Fruit fly (Drosophila melanogaster) whole organism, embryonic: ENCODE results near the gene CG11342.

Experiments used
- Ada2b ChIP-seq: fragments of 200-800 bp; sonication (Bioruptor generic); IDR thresholded peaks from 2 replicates; pipeline ENCODE4 v1.3.6; 2022; ENCODE audit warnings: missing biosample characterization, missing genetic modification characterization
- Adf1 ChIP-seq: fragments of 200-800 bp; sonication (Bioruptor generic); IDR thresholded peaks from 2 replicates; pipeline ENCODE4 v1.3.6; 2022; ENCODE audit warnings: missing biosample characterization, missing genetic modification characterization
- CG10147 ChIP-seq: fragments of 200-800 bp; sonication (Bioruptor generic); optimal IDR thresholded peaks from 2 replicates; lab custom pipeline; 2019; ENCODE audit warnings: missing biosample characterization, mild to moderate bottlenecking, missing genetic modification characterization, moderate library complexity
- CG10267 ChIP-seq: fragments of 200-800 bp; sonication (Bioruptor generic); optimal IDR thresholded peaks from 2 replicates; lab custom pipeline; 2018; ENCODE audit warnings: missing biosample characterization, mild to moderate bottlenecking, missing genetic modification characterization, moderate library complexity
- CG11093 ChIP-seq: fragments of 200-800 bp; sonication (Bioruptor generic); IDR thresholded peaks from 3 replicates; pipeline ENCODE4 v1.3.6; 2022; ENCODE audit warnings: missing biosample characterization, missing genetic modification characterization
- CG12104 ChIP-seq: fragments of 200-800 bp; sonication (Bioruptor generic); optimal IDR thresholded peaks from 3 replicates; lab custom pipeline; 2016; ENCODE audit warnings: missing biosample characterization, missing genetic modification characterization
- CG12219 ChIP-seq: fragments of 200-800 bp; sonication (Bioruptor generic); optimal IDR thresholded peaks from 3 replicates; lab custom pipeline; 2018; ENCODE audit warnings: missing biosample characterization, mild to moderate bottlenecking, missing genetic modification characterization
- CG15269 ChIP-seq: fragments of 200-800 bp; sonication (Bioruptor generic); optimal IDR thresholded peaks from 2 replicates; lab custom pipeline; 2018; ENCODE audit warnings: missing biosample characterization, mild to moderate bottlenecking, missing genetic modification characterization, moderate library complexity
- CG15479 ChIP-seq: fragments of 200-800 bp; sonication (Bioruptor generic); optimal IDR thresholded peaks from 3 replicates; lab custom pipeline; 2019; ENCODE audit warnings: missing biosample characterization, mild to moderate bottlenecking, missing genetic modification characterization, moderate library complexity
- CG1603 ChIP-seq: fragments of 200-800 bp; sonication (Bioruptor generic); optimal IDR thresholded peaks from 2 replicates; lab custom pipeline; 2019; ENCODE audit warnings: missing biosample characterization, mild to moderate bottlenecking, missing genetic modification characterization, moderate library complexity
- CG16779 ChIP-seq: fragments of 200-800 bp; sonication (Bioruptor generic); IDR thresholded peaks from 2 replicates; pipeline ENCODE4 v1.3.6; 2022; ENCODE audit warnings: missing biosample characterization, missing genetic modification characterization
- CG16863 ChIP-seq: fragments of 200-800 bp; sonication (Bioruptor generic); optimal IDR thresholded peaks from 3 replicates; lab custom pipeline; 2016; ENCODE audit warnings: missing biosample characterization, missing genetic modification characterization
- CG17361 ChIP-seq: fragments of 200-800 bp; sonication (Bioruptor generic); IDR thresholded peaks from 3 replicates; pipeline ENCODE4 v1.3.6; 2022; ENCODE audit warnings: missing biosample characterization, missing genetic modification characterization
- CG17385 ChIP-seq: fragments of 200-800 bp; sonication (Bioruptor generic); optimal IDR thresholded peaks from 3 replicates; lab custom pipeline; 2018; ENCODE audit warnings: missing biosample characterization, mild to moderate bottlenecking, missing genetic modification characterization
- CG2875 ChIP-seq: fragments of 200-800 bp; sonication (Bioruptor generic); optimal IDR thresholded peaks from 2 replicates; lab custom pipeline; 2017; ENCODE audit warnings: missing biosample characterization, mild to moderate bottlenecking, missing genetic modification characterization, missing genetic modification reagents
- CG31441 ChIP-seq: fragments of 200-800 bp; sonication (Bioruptor generic); IDR thresholded peaks from 2 replicates; pipeline ENCODE4 v1.3.6; 2022; ENCODE audit warnings: missing biosample characterization, missing genetic modification characterization
- CG3163 ChIP-seq: fragments of 200-800 bp; sonication (Bioruptor generic); optimal IDR thresholded peaks from 3 replicates; lab custom pipeline; 2016; ENCODE audit warnings: missing biosample characterization, missing genetic modification characterization
- CG32767 ChIP-seq: fragments of 200-800 bp; sonication (Bioruptor generic); IDR thresholded peaks from 2 replicates; pipeline ENCODE4 v1.3.6; 2022; ENCODE audit warnings: missing biosample characterization, missing genetic modification characterization
- CG3847 ChIP-seq: fragments of 200-800 bp; sonication (Bioruptor generic); IDR thresholded peaks from 2 replicates; pipeline ENCODE4 v1.3.6; 2022; ENCODE audit warnings: missing biosample characterization, missing genetic modification characterization
- CG6175 ChIP-seq: fragments of 200-800 bp; sonication (Bioruptor generic); IDR thresholded peaks from 3 replicates; pipeline ENCODE4 v1.3.6; 2022; ENCODE audit warnings: missing biosample characterization, missing genetic modification characterization
- CG6254 ChIP-seq: fragments of 200-800 bp; sonication (Bioruptor generic); optimal IDR thresholded peaks from 3 replicates; lab custom pipeline; 2017; ENCODE audit warnings: mild to moderate bottlenecking, missing biosample characterization, missing genetic modification reagents, missing genetic modification characterization
- CG6791 ChIP-seq: fragments of 200-800 bp; sonication (Bioruptor generic); IDR thresholded peaks from 3 replicates; pipeline ENCODE4 v1.3.6; 2022; ENCODE audit warnings: missing biosample characterization, missing genetic modification characterization; ENCODE audit not compliant: partially characterized antibody
- CG6813 ChIP-seq: fragments of 200-800 bp; sonication (Bioruptor generic); optimal IDR thresholded peaks from 2 replicates; lab custom pipeline; 2017; ENCODE audit warnings: missing biosample characterization, missing genetic modification characterization, mild to moderate bottlenecking, moderate library complexity, missing genetic modification reagents
- CG8478 ChIP-seq: fragments of >200 bp; optimal IDR thresholded peaks from 2 replicates; lab custom pipeline; 2018
- CG8765 ChIP-seq: fragments of 200-800 bp; sonication (Bioruptor generic); IDR thresholded peaks from 2 replicates; pipeline ENCODE4 v1.3.6; 2022; ENCODE audit warnings: missing biosample characterization, missing genetic modification characterization
- CG8944 ChIP-seq: fragments of 200-800 bp; sonication (Bioruptor generic); optimal IDR thresholded peaks from 3 replicates; lab custom pipeline; 2016; ENCODE audit warnings: missing biosample characterization, missing genetic modification characterization
- D ChIP-seq, 2 experiments: fragments of 200-800 bp in 1 of 2; fragments of >200 bp in 1 of 2; sonication (Bioruptor generic) in 1 of 2; optimal IDR thresholded peaks; 2 replicates in 1 of 2; 3 replicates in 1 of 2; lab custom pipeline; 2017; ENCODE audit warnings: mild to moderate bottlenecking in 1 of 2, missing biosample characterization in 1 of 2, missing genetic modification characterization in 1 of 2, missing genetic modification reagents in 1 of 2
- Dad ChIP-seq: fragments of 200-800 bp; sonication (Bioruptor generic); optimal IDR thresholded peaks from 3 replicates; lab custom pipeline; 2016; ENCODE audit warnings: missing biosample characterization, missing genetic modification characterization
- Neu2 ChIP-seq: fragments of 200-800 bp; sonication (Bioruptor generic); optimal IDR thresholded peaks from 3 replicates; lab custom pipeline; 2016; ENCODE audit warnings: missing biosample characterization, missing genetic modification characterization, borderline replicate concordance
- Pdp1 ChIP-seq, 2 experiments: fragments of 200-800 bp; sonication (Bioruptor generic); optimal IDR thresholded peaks; 3 replicates each; lab custom pipeline; 2016; ENCODE audit warnings: missing biosample characterization in 2 of 2, missing genetic modification characterization in 2 of 2, mild to moderate bottlenecking in 1 of 2, moderate library complexity in 1 of 2
- Scr ChIP-seq: fragments of 200-800 bp; sonication (Bioruptor generic); IDR thresholded peaks from 2 replicates; pipeline ENCODE4 v1.3.6; 2022; ENCODE audit warnings: missing biosample characterization, missing genetic modification characterization; ENCODE audit not compliant: partially characterized antibody
- Sox100B ChIP-seq: fragments of 200-800 bp; sonication (Bioruptor generic); optimal IDR thresholded peaks from 3 replicates; lab custom pipeline; 2018; ENCODE audit warnings: missing biosample characterization, mild to moderate bottlenecking, missing genetic modification characterization
- Ssrp ChIP-seq: fragments of 200-800 bp; sonication (Bioruptor generic); optimal IDR thresholded peaks from 2 replicates; lab custom pipeline; 2018; ENCODE audit warnings: missing biosample characterization, mild to moderate bottlenecking, missing genetic modification characterization, moderate library complexity
- caup ChIP-seq: fragments of 200-800 bp; sonication (Bioruptor generic); optimal IDR thresholded peaks from 3 replicates; lab custom pipeline; 2017; ENCODE audit warnings: missing biosample characterization, mild to moderate bottlenecking, missing genetic modification characterization, moderate library complexity; ENCODE audit not compliant: severe bottlenecking
- chm ChIP-seq: fragments of 200-800 bp; sonication (Bioruptor generic); IDR thresholded peaks from 2 replicates; pipeline ENCODE4 v1.3.6; 2022; ENCODE audit warnings: missing biosample characterization, missing genetic modification characterization
- dmrt99B ChIP-seq: fragments of 200-800 bp; sonication (Bioruptor generic); optimal IDR thresholded peaks from 2 replicates; lab custom pipeline; 2018; ENCODE audit warnings: missing biosample characterization, mild to moderate bottlenecking, missing genetic modification characterization, moderate library complexity
- esg ChIP-seq: fragments of 200-800 bp; sonication (Bioruptor generic); conservative IDR thresholded peaks from 2 replicates; pipeline ENCODE4 v1.3.6; 2022; ENCODE audit warnings: missing biosample characterization, missing genetic modification characterization
- fd96Cb ChIP-seq: fragments of 200-800 bp; sonication (Bioruptor generic); optimal IDR thresholded peaks from 2 replicates; lab custom pipeline; 2018; ENCODE audit warnings: missing biosample characterization, mild to moderate bottlenecking, missing genetic modification characterization, moderate library complexity
- gt ChIP-seq: fragments of 200-800 bp; sonication (Bioruptor generic); IDR thresholded peaks from 2 replicates; pipeline ENCODE4 v1.3.6; 2022; ENCODE audit warnings: missing biosample characterization, missing genetic modification characterization
- hb ChIP-seq: fragments of 200-800 bp; sonication (Bioruptor generic); IDR thresholded peaks from 3 replicates; pipeline ENCODE4 v1.3.6; 2022; ENCODE audit warnings: missing biosample characterization, missing genetic modification characterization; ENCODE audit not compliant: partially characterized antibody
- lab ChIP-seq: fragments of 200-800 bp; sonication (Bioruptor generic); optimal IDR thresholded peaks from 3 replicates; lab custom pipeline; 2017; ENCODE audit warnings: missing biosample characterization, missing genetic modification characterization, mild to moderate bottlenecking, moderate library complexity, missing genetic modification reagents
- mld ChIP-seq: fragments of 200-800 bp; sonication (Bioruptor generic); IDR thresholded peaks from 3 replicates; pipeline ENCODE4 v1.3.6; 2022; ENCODE audit warnings: missing biosample characterization, missing genetic modification characterization; ENCODE audit not compliant: partially characterized antibody
- nerfin-1 ChIP-seq: fragments of 200-800 bp; sonication (Bioruptor generic); optimal IDR thresholded peaks from 3 replicates; lab custom pipeline; 2019; ENCODE audit warnings: missing biosample characterization, mild to moderate bottlenecking, missing genetic modification characterization, moderate library complexity
- pzg ChIP-seq: fragments of 200-800 bp; sonication (Bioruptor generic); optimal IDR thresholded peaks from 3 replicates; lab custom pipeline; 2018; ENCODE audit warnings: missing biosample characterization, mild to moderate bottlenecking, missing genetic modification characterization, moderate library complexity
- sd ChIP-seq: fragments of 200-800 bp; sonication (Bioruptor generic); optimal IDR thresholded peaks from 3 replicates; lab custom pipeline; 2018; ENCODE audit warnings: missing biosample characterization, mild to moderate bottlenecking, missing genetic modification characterization, moderate library complexity
- seq ChIP-seq: fragments of 200-800 bp; sonication (Bioruptor generic); IDR thresholded peaks from 2 replicates; pipeline ENCODE4 v1.3.6; 2022; ENCODE audit warnings: missing biosample characterization, missing genetic modification characterization
- tgo ChIP-seq: fragments of 200-800 bp; sonication (Bioruptor generic); IDR thresholded peaks from 3 replicates; pipeline ENCODE4 v1.3.6; 2022; ENCODE audit warnings: missing biosample characterization, missing genetic modification characterization
- twi ChIP-seq: fragments of 200-800 bp; optimal IDR thresholded peaks from 2 replicates; lab custom pipeline; 2019; ENCODE audit warnings: missing biosample characterization, mild to moderate bottlenecking, missing genetic modification characterization, moderate library complexity
- vfl ChIP-seq: fragments of 200-800 bp; sonication (Bioruptor generic); optimal IDR thresholded peaks from 2 replicates; lab custom pipeline; 2016; ENCODE audit warnings: missing biosample characterization, missing genetic modification characterization
- wdn ChIP-seq: fragments of 200-800 bp; sonication (Bioruptor generic); IDR thresholded peaks from 2 replicates; pipeline ENCODE4 v1.3.6; 2022; ENCODE audit warnings: missing biosample characterization, missing genetic modification characterization

The CG11342 gene

DNA sequence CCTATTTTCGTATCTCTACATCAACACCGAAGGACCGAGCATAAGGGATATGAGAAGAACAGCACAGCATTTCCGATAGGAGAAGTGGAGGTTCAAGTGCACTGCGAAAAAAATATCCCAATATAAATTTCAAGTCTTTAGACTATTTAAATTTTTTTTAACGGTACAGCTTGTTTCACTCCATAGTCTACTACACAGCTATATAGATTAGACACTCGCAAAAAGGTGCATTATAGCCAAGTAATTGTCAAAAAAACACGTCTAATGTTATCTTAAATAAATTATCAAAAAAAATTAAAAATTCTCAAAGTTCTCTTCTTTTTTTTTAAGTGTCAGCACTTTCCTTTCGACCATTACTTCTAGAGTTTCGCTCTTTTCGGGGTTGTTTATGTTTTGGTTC, 11.6 kb upstream of the CG11342 start (continued):
- TF ChIP-seq CG8765 (GFP tag; lab: Robert Waterston, UW) = no peak
- TF ChIP-seq twi (tag; lab: Kevin White, UChicago) = no peak
- TF ChIP-seq CG11093 (GFP tag; lab: Robert Waterston, UW) = 0 out of 3 replicates have a peak, but pooled peaks have one; percentile 35
- TF ChIP-seq CG6254 = peak; percentile 31
- TF ChIP-seq CG3847 = peak; percentile 55
- TF ChIP-seq Dad = no peak
- no peak for TF ChIP-seq CG6175
- peak; percentile 67 for TF ChIP-seq CG10147 (GFP tag; lab: Kevin White, UChicago)
- peak; percentile 20 for TF ChIP-seq CG8944
- TF ChIP-seq CG10267 (tag; lab: Kevin White, UChicago) = peak; percentile 29
- no peak for TF ChIP-seq CG1603 (tag; lab: Kevin White, UChicago)
- TF ChIP-seq Neu2 (GFP tag; lab: Kevin White, UChicago) = no peak
- TF ChIP-seq seq (GFP tag; lab: Robert Waterston, UW) = peak; percentile 69
- TF ChIP-seq CG12104 (GFP tag; lab: Kevin White, UChicago) = peak; percentile 29
- TF ChIP-seq CG8478 (lab: Kevin White, UChicago) = no peak
- TF ChIP-seq Sox100B = peak; percentile 55
- TF ChIP-seq CG31441 (GFP tag; lab: Robert Waterston, UW) = peak; percentile 57
- TF ChIP-seq CG12219 (GFP tag; lab: Kevin White, UChicago) = no peak
- peak in 1 of 2 experiments; percentile 21 for TF ChIP-seq Pdp1 (GFP tag; optimal IDR thresholded peaks at IDR 0.05; lab: Kevin White, UChicago)
- no peak for TF ChIP-seq chm (GFP tag; lab: Robert Waterston, UW)
- peak; percentile 27 for TF ChIP-seq CG6813
- no peak for TF ChIP-seq CG16863
- TF ChIP-seq CG2875 = no peak
- TF ChIP-seq CG15269 (tag; lab: Kevin White, UChicago) = peak; percentile 78
- TF ChIP-seq caup (GFP tag; lab: Kevin White, UChicago) = peak; percentile 69
- TF ChIP-seq Scr (GFP tag; lab: Robert Waterston, UW) = no peak
- no peak for TF ChIP-seq pzg
- peak; percentile 32 for TF ChIP-seq nerfin-1 (tag; lab: Kevin White, UChicago)
- no peak for TF ChIP-seq CG3163
- peak; percentile 78 for TF ChIP-seq lab (GFP tag; lab: Kevin White, UChicago)
- TF ChIP-seq Ada2b = peak; percentile 64
- peak; percentile 53; the same call in 2 of the 3 replicates for TF ChIP-seq tgo (GFP tag; lab: Robert Waterston, UW)
- peak; percentile 11 for TF ChIP-seq sd
- no peak for TF ChIP-seq mld (GFP tag; lab: Robert Waterston, UW)
- TF ChIP-seq CG17385 = peak; percentile 62
- no peak for TF ChIP-seq CG6791 (GFP tag; lab: Robert Waterston, UW)
- no peak for TF ChIP-seq Adf1 (GFP tag; lab: Robert Waterston, UW)
- TF ChIP-seq esg (GFP tag; lab: Robert Waterston, UW) = peak; percentile 43
- TF ChIP-seq gt = no peak
- no peak for TF ChIP-seq CG15479 (GFP tag; lab: Kevin White, UChicago)
- TF ChIP-seq CG32767 (GFP tag; lab: Robert Waterston, UW) = 0 out of 2 replicates have a peak, but pooled peaks have one; percentile 21
- TF ChIP-seq hb (GFP tag; lab: Robert Waterston, UW) = no peak
- peak; percentile 63 for TF ChIP-seq dmrt99B (tag; lab: Kevin White, UChicago)
- TF ChIP-seq Ssrp = peak; percentile 47
- TF ChIP-seq wdn (GFP tag; lab: Robert Waterston, UW) = no peak
- peak; percentile 58; the same call in 2 of the 3 replicates for TF ChIP-seq CG17361 (GFP tag; lab: Robert Waterston, UW)
- TF ChIP-seq vfl (GFP tag; lab: Kevin White, UChicago) = no peak
- TF ChIP-seq CG16779 (GFP tag; lab: Robert Waterston, UW) = no peak
- TF ChIP-seq fd96Cb = peak; percentile 35
- TF ChIP-seq D (optimal IDR thresholded peaks at IDR 0.05; lab: Kevin White, UChicago) = no peak
- TF ChIP-seq D (GFP tag; optimal IDR thresholded peaks at IDR 0.05; lab: Kevin White, UChicago) = peak; percentile 29
